Fruit fly (Drosophila melanogaster) whole organism, embryonic: ENCODE measurements around the gene ClC-a.

Experiments
- Atf6 ChIP-seq: fragments of 200-800 bp; sonication (Bioruptor generic); IDR thresholded peaks from 2 replicates; pipeline ENCODE4 v1.3.6; 2022; ENCODE audit warnings: missing biosample characterization, missing genetic modification characterization
- CG11085 ChIP-seq: fragments of 200-800 bp; sonication (Bioruptor generic); IDR thresholded peaks from 2 replicates; pipeline ENCODE4 v1.3.6; 2022; ENCODE audit warnings: missing biosample characterization, missing genetic modification characterization
- CG11247 ChIP-seq: fragments of 200-800 bp; sonication (Bioruptor generic); IDR thresholded peaks from 2 replicates; pipeline ENCODE4 v1.3.6; 2022; ENCODE audit warnings: missing biosample characterization, missing genetic modification characterization
- CG11560 ChIP-seq: fragments of 200-800 bp; sonication (Bioruptor generic); IDR thresholded peaks from 3 replicates; pipeline ENCODE4 v1.3.6; 2022; ENCODE audit warnings: missing biosample characterization, missing genetic modification characterization
- CG13123 ChIP-seq: fragments of 200-800 bp; sonication (Bioruptor generic); optimal IDR thresholded peaks from 2 replicates; lab custom pipeline; 2016; ENCODE audit warnings: missing biosample characterization, missing genetic modification characterization
- CG17612 ChIP-seq: fragments of 200-800 bp; sonication (Bioruptor generic); IDR thresholded peaks from 2 replicates; pipeline ENCODE4 v1.3.6; 2022; ENCODE audit warnings: missing biosample characterization, missing genetic modification characterization
- CG17829 ChIP-seq: fragments of 200-800 bp; optimal IDR thresholded peaks from 2 replicates; lab custom pipeline; 2019; ENCODE audit warnings: missing biosample characterization, mild to moderate bottlenecking, missing genetic modification characterization, moderate library complexity
- CG18476 ChIP-seq: fragments of 200-800 bp; sonication (Bioruptor generic); optimal IDR thresholded peaks from 2 replicates; lab custom pipeline; 2016; ENCODE audit warnings: missing biosample characterization, mild to moderate bottlenecking, missing genetic modification characterization
- CG18599 ChIP-seq: fragments of 200-800 bp; sonication (Bioruptor generic); optimal IDR thresholded peaks from 3 replicates; lab custom pipeline; 2017; ENCODE audit warnings: missing biosample characterization, missing genetic modification characterization, mild to moderate bottlenecking, moderate library complexity, missing genetic modification reagents
- CG2202 ChIP-seq: fragments of 200-800 bp; sonication (Bioruptor generic); optimal IDR thresholded peaks from 2 replicates; lab custom pipeline; 2018; ENCODE audit warnings: missing biosample characterization, mild to moderate bottlenecking, missing genetic modification characterization
- CG30020 ChIP-seq: fragments of 200-800 bp; optimal IDR thresholded peaks from 2 replicates; lab custom pipeline; 2019; ENCODE audit warnings: missing biosample characterization, mild to moderate bottlenecking, missing genetic modification characterization, moderate library complexity
- CG30431 ChIP-seq: fragments of 200-800 bp; sonication (Bioruptor generic); optimal IDR thresholded peaks from 2 replicates; lab custom pipeline; 2017; ENCODE audit warnings: missing biosample characterization, missing genetic modification characterization
- CG3407 ChIP-seq: fragments of 200-800 bp; sonication (Bioruptor generic); optimal IDR thresholded peaks from 2 replicates; lab custom pipeline; 2018; ENCODE audit warnings: missing biosample characterization, mild to moderate bottlenecking, missing genetic modification characterization
- CG34422 ChIP-seq: fragments of 200-800 bp; sonication (Bioruptor generic); IDR thresholded peaks from 3 replicates; pipeline ENCODE4 v1.3.6; 2022; ENCODE audit warnings: missing biosample characterization, missing genetic modification characterization
- CG4820 ChIP-seq: fragments of 200-800 bp; sonication (Bioruptor generic); optimal IDR thresholded peaks from 3 replicates; lab custom pipeline; 2016; ENCODE audit warnings: missing biosample characterization, missing genetic modification characterization
- CG8290 ChIP-seq, 3 experiments: fragments of 200-800 bp; sonication (Bioruptor generic); optimal IDR thresholded peaks; 2 replicates each; lab custom pipeline; 2016 to 2019; ENCODE audit warnings: missing biosample characterization in 3 of 3, missing genetic modification characterization in 3 of 3, mild to moderate bottlenecking in 2 of 3, moderate library complexity in 1 of 3
- CG8388 ChIP-seq: fragments of 200-800 bp; sonication (Bioruptor generic); optimal IDR thresholded peaks from 2 replicates; lab custom pipeline; 2019; ENCODE audit warnings: missing biosample characterization, mild to moderate bottlenecking, missing genetic modification characterization, moderate library complexity
- CG8765 ChIP-seq: fragments of 200-800 bp; sonication (Bioruptor generic); IDR thresholded peaks from 2 replicates; pipeline ENCODE4 v1.3.6; 2022; ENCODE audit warnings: missing biosample characterization, missing genetic modification characterization
- Doc3 ChIP-seq: fragments of 200-800 bp; sonication (Bioruptor generic); IDR thresholded peaks from 3 replicates; pipeline ENCODE4 v1.3.6; 2022; ENCODE audit warnings: missing biosample characterization, missing genetic modification characterization; ENCODE audit not compliant: partially characterized antibody
- Drgx ChIP-seq: fragments of 200-800 bp; sonication (Bioruptor generic); IDR thresholded peaks from 2 replicates; pipeline ENCODE4 v1.3.6; 2022; ENCODE audit warnings: missing biosample characterization, missing genetic modification characterization
- Fer1 ChIP-seq: fragments of 200-800 bp; sonication (Bioruptor generic); optimal IDR thresholded peaks from 2 replicates; lab custom pipeline; 2017; ENCODE audit warnings: missing biosample characterization, mild to moderate bottlenecking, missing genetic modification characterization
- Fer3 ChIP-seq: fragments of 200-800 bp; sonication (Bioruptor generic); optimal IDR thresholded peaks from 2 replicates; lab custom pipeline; 2018; ENCODE audit warnings: missing biosample characterization, mild to moderate bottlenecking, missing genetic modification characterization, moderate library complexity
- HLH3B ChIP-seq: fragments of 200-800 bp; sonication (Bioruptor generic); IDR thresholded peaks from 2 replicates; pipeline ENCODE4 v1.3.6; 2022; ENCODE audit warnings: missing biosample characterization, missing genetic modification characterization
- HLH54F ChIP-seq: fragments of 200-800 bp; sonication (Bioruptor generic); optimal IDR thresholded peaks from 3 replicates; lab custom pipeline; 2016; ENCODE audit warnings: missing biosample characterization, missing genetic modification characterization
- HmgD ChIP-seq: fragments of 200-800 bp; sonication (Bioruptor generic); optimal IDR thresholded peaks from 3 replicates; lab custom pipeline; 2016; ENCODE audit warnings: missing biosample characterization, missing genetic modification characterization
- Hr78 ChIP-seq, 2 experiments: fragments of 200-800 bp in 1 of 2; fragments of >200 bp in 1 of 2; sonication (Bioruptor generic) in 1 of 2; optimal IDR thresholded peaks; 2 replicates each; lab custom pipeline; 2017 to 2019; ENCODE audit warnings: missing biosample characterization in 2 of 2, missing genetic modification characterization in 2 of 2, mild to moderate bottlenecking in 1 of 2, moderate library complexity in 1 of 2
- Lim3 ChIP-seq: fragments of 200-800 bp; sonication (Bioruptor generic); IDR thresholded peaks from 2 replicates; pipeline ENCODE4 v1.3.6; 2022; ENCODE audit warnings: missing biosample characterization, missing genetic modification characterization
- Meics ChIP-seq: fragments of 200-800 bp; sonication (Bioruptor generic); optimal IDR thresholded peaks from 2 replicates; lab custom pipeline; 2017; ENCODE audit warnings: missing biosample characterization, mild to moderate bottlenecking, missing genetic modification characterization
- Nf-YC ChIP-seq: fragments of 200-800 bp; optimal IDR thresholded peaks from 3 replicates; lab custom pipeline; 2019; ENCODE audit warnings: missing biosample characterization, mild to moderate bottlenecking, missing genetic modification characterization, moderate library complexity
- PHDP ChIP-seq: fragments of 200-800 bp; sonication (Bioruptor generic); optimal IDR thresholded peaks from 3 replicates; lab custom pipeline; 2018; ENCODE audit warnings: missing biosample characterization, mild to moderate bottlenecking, missing genetic modification characterization, moderate library complexity
- Scr ChIP-seq: fragments of 200-800 bp; sonication (Bioruptor generic); IDR thresholded peaks from 2 replicates; pipeline ENCODE4 v1.3.6; 2022; ENCODE audit warnings: missing biosample characterization, missing genetic modification characterization; ENCODE audit not compliant: partially characterized antibody
- bigmax ChIP-seq: fragments of 200-800 bp; sonication (Bioruptor generic); optimal IDR thresholded peaks from 2 replicates; lab custom pipeline; 2018; ENCODE audit warnings: missing biosample characterization, mild to moderate bottlenecking, missing genetic modification characterization
- bsh ChIP-seq, 2 experiments: fragments of 200-800 bp; sonication (Bioruptor generic); optimal IDR thresholded peaks; 2 replicates each; lab custom pipeline; 2017 to 2018; ENCODE audit warnings: mild to moderate bottlenecking in 2 of 2, missing biosample characterization in 2 of 2, missing genetic modification characterization in 2 of 2, moderate library complexity in 1 of 2
- crp ChIP-seq, 2 experiments: fragments of 200-800 bp; sonication (Bioruptor generic); optimal IDR thresholded peaks; 2 replicates in 1 of 2; 3 replicates in 1 of 2; lab custom pipeline; 2017; ENCODE audit warnings: missing biosample characterization in 2 of 2, missing genetic modification characterization in 2 of 2, mild to moderate bottlenecking in 1 of 2, moderate library complexity in 1 of 2
- dimm ChIP-seq: fragments of 200-800 bp; sonication (Bioruptor generic); IDR thresholded peaks from 2 replicates; pipeline ENCODE4 v1.3.6; 2022; ENCODE audit warnings: missing biosample characterization, missing genetic modification characterization
- dysf ChIP-seq: fragments of 200-800 bp; sonication (Bioruptor generic); IDR thresholded peaks from 3 replicates; pipeline ENCODE4 v1.3.6; 2022; ENCODE audit warnings: missing biosample characterization, missing genetic modification characterization
- fd102C ChIP-seq: fragments of 200-800 bp; sonication (Bioruptor generic); optimal IDR thresholded peaks from 2 replicates; lab custom pipeline; 2018; ENCODE audit warnings: missing biosample characterization, mild to moderate bottlenecking, missing genetic modification characterization, moderate library complexity
- fd3F ChIP-seq: fragments of 200-800 bp; sonication (Bioruptor generic); optimal IDR thresholded peaks from 2 replicates; lab custom pipeline; 2018; ENCODE audit warnings: missing biosample characterization, mild to moderate bottlenecking, missing genetic modification characterization, moderate library complexity
- inv ChIP-seq: fragments of 200-800 bp; sonication (Bioruptor generic); IDR thresholded peaks from 2 replicates; pipeline ENCODE4 v1.3.6; 2022; ENCODE audit warnings: missing biosample characterization, missing genetic modification characterization; ENCODE audit not compliant: partially characterized antibody
- jing ChIP-seq: fragments of 200-800 bp; sonication (Bioruptor generic); optimal IDR thresholded peaks from 2 replicates; lab custom pipeline; 2018; ENCODE audit warnings: missing biosample characterization, mild to moderate bottlenecking, missing genetic modification characterization
- pita ChIP-seq: fragments of 200-800 bp; sonication (Bioruptor generic); optimal IDR thresholded peaks from 2 replicates; lab custom pipeline; 2017; ENCODE audit warnings: missing biosample characterization, mild to moderate bottlenecking, missing genetic modification characterization
- rib ChIP-seq: fragments of 200-800 bp; sonication (Bioruptor generic); IDR thresholded peaks from 2 replicates; pipeline ENCODE4 v1.3.6; 2022; ENCODE audit warnings: missing biosample characterization, missing genetic modification characterization
- sd ChIP-seq: fragments of 200-800 bp; sonication (Bioruptor generic); optimal IDR thresholded peaks from 3 replicates; lab custom pipeline; 2018; ENCODE audit warnings: missing biosample characterization, mild to moderate bottlenecking, missing genetic modification characterization, moderate library complexity
- shn ChIP-seq: fragments of 200-800 bp; sonication (Bioruptor generic); optimal IDR thresholded peaks from 3 replicates; lab custom pipeline; 2016; ENCODE audit warnings: missing biosample characterization, missing genetic modification characterization
- trh ChIP-seq: fragments of 200-800 bp; sonication (Bioruptor generic); optimal IDR thresholded peaks from 2 replicates; lab custom pipeline; 2016; ENCODE audit warnings: missing biosample characterization, missing genetic modification characterization
- ttk ChIP-seq: fragments of 200-800 bp; sonication (Bioruptor generic); IDR thresholded peaks from 2 replicates; pipeline ENCODE4 v2.1.2; 2022; ENCODE audit warnings: missing biosample characterization, missing genetic modification characterization
- tup ChIP-seq: fragments of 200-800 bp; sonication (Bioruptor generic); optimal IDR thresholded peaks from 2 replicates; lab custom pipeline; 2016; ENCODE audit warnings: missing biosample characterization, mild to moderate bottlenecking, missing genetic modification characterization, moderate library complexity
- unpg ChIP-seq: fragments of 200-800 bp; sonication (Bioruptor generic); optimal IDR thresholded peaks from 3 replicates; lab custom pipeline; 2018; ENCODE audit warnings: missing biosample characterization, mild to moderate bottlenecking, missing genetic modification characterization, moderate library complexity

The ClC-a gene

DNA sequence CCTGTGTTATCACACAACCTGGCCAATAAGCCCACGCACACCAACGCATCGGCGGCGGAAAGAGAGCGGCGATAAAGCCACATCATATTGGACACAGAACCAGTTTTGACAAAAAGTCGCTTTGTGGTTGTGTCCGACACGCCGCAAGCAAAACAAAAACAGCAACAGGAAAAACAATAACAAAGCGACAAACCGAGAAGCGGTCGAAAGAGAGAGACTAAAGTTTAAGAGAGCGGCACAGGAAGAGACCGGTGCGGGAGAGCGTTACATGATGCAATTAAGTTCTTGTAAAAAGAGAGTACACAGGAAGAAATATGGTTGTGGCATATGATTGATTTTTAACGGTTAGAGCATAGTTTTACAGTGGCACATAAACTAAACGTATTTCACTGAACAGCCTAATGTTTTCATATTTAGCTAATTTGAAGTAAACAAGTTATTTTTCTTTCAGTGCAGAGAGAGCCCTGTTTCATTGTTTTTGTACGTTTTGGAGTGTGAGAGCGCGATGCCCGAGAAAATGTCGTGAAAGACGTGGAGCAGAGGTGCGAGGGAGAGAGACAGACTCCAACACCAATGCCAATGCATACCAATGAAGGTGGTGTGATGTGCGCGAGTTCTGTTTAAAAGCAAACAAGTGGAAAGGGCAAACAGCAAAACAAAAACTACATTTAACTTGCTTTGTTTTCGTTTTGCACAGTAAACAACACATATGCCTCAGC lies 52.2 kb downstream of the ClC-a start (continued):
- TF ChIP-seq pita (GFP tag; lab: Kevin White, UChicago) (no peak), Atf6 (GFP tag; lab: Robert Waterston, UW) (no peak), fd3F (GFP tag; lab: Kevin White, UChicago) (peak; percentile 100), CG30431 (GFP tag; lab: Kevin White, UChicago) (peak; percentile 100), shn (peak; percentile 100), trh (GFP tag; lab: Kevin White, UChicago) (peak; percentile 99), Fer3 (peak; percentile 100), CG11560 (tag; lab: Robert Waterston, UW) (no peak), bigmax (peak; percentile 91), CG18476 (GFP tag; lab: Kevin White, UChicago) (peak; percentile 99), Nf-YC (tag; lab: Kevin White, UChicago) (peak; percentile 95), CG30020 (tag; lab: Kevin White, UChicago) (peak; percentile 93), Lim3 (GFP tag; lab: Robert Waterston, UW) (no peak), CG8290 (GFP tag; optimal IDR thresholded peaks at IDR 0.05; lab: Kevin White, UChicago) (peak; percentile 100), CG8290 (tag; optimal IDR thresholded peaks at IDR 0.05; lab: Kevin White, UChicago) (peak; percentile 99 to 100), CG8765 (no peak), PHDP (peak; percentile 100), CG2202 (tag; lab: Kevin White, UChicago) (peak; percentile 100), Meics (peak; percentile 100), bsh (GFP tag; optimal IDR thresholded peaks at IDR 0.05; lab: Kevin White, UChicago) (peak; percentile 100), CG17612 (GFP tag; lab: Robert Waterston, UW) (no peak), dysf (GFP tag; lab: Robert Waterston, UW) (no peak), CG11085 (GFP tag; lab: Robert Waterston, UW) (no peak), CG13123 (peak; percentile 99), Doc3 (GFP tag; lab: Robert Waterston, UW) (no peak), Scr (GFP tag; lab: Robert Waterston, UW) (no peak), CG8388 (GFP tag; lab: Kevin White, UChicago) (peak; percentile 100), CG11247 (GFP tag; lab: Robert Waterston, UW) (no peak), HLH54F (peak; percentile 100), tup (GFP tag; lab: Kevin White, UChicago) (peak; percentile 100), inv (GFP tag; lab: Robert Waterston, UW) (no peak), ttk (no peak), CG34422 (GFP tag; lab: Robert Waterston, UW) (no peak), Drgx (GFP tag; lab: Robert Waterston, UW) (no peak), jing (peak; percentile 100), CG3407 (GFP tag; lab: Kevin White, UChicago) (peak; percentile 99), fd102C (GFP tag; lab: Kevin White, UChicago) (peak; percentile 99), sd (peak; percentile 99), CG18599 (GFP tag; lab: Kevin White, UChicago) (peak; percentile 100), unpg (peak; percentile 100), crp (GFP tag; optimal IDR thresholded peaks at IDR 0.05; lab: Kevin White, UChicago) (peak; percentile 45 to 81), Fer1 (GFP tag; lab: Kevin White, UChicago) (peak; percentile 100), HmgD (GFP tag; lab: Kevin White, UChicago) (peak; percentile 100), Hr78 (GFP tag; optimal IDR thresholded peaks at IDR 0.05; lab: Kevin White, UChicago) (peak in 1 of 2 experiments; percentile 97), HLH3B (no peak), rib (GFP tag; lab: Robert Waterston, UW) (no peak), CG17829 (tag; lab: Kevin White, UChicago) (peak; percentile 100), dimm (GFP tag; lab: Robert Waterston, UW) (no peak), CG4820 (GFP tag; lab: Kevin White, UChicago) (peak; percentile 99)
